Worm (Caenorhabditis elegans): ENCODE data around the gene shc-3.
A peak's percentile ranks its signal among the peaks of the same experiment; 100 is the strongest.

Gene shc-3

DNA sequence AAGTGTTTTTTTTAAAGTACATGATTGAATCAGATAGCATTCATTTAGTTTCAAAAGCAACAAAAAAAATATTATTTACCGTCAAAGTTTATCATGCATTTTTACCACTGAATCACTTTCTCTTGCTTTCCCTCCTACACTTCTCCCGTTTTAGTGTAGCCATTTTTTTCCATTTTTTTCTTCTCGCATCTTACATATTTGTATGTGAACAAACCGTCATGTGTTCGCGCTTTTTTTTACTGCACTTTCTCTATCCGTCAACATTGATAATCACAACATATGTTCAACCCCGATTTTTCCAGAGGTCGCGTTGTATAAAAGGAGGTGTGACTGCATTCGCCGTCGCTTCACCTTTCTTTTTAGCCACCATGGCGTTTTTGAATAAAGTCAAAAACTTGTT, 40.4 kb upstream of the shc-3 start, which contains the start of gene gck-4:
Gene gck-4 (plus strand): TSS at position 301 of the 400 bp plus-strand sequence.
- TF ChIP-seq snpc-4 (tag; optimal IDR thresholded peaks at IDR 0.05) = no peak
- TF ChIP-seq mdl-1 (tag; optimal IDR thresholded peaks at IDR 0.05) = no peak
- TF ChIP-seq nhr-6 (tag; optimal IDR thresholded peaks at IDR 0.05) = no peak
- peak; percentile 9 for TF ChIP-seq blmp-1 (tag; optimal IDR thresholded peaks at IDR 0.05; ENCODE audit: insufficient read depth)

- no peak for TF ChIP-seq nhr-21 (tag; optimal IDR thresholded peaks at IDR 0.05)
- TF ChIP-seq lin-13 (GFP tag; optimal IDR thresholded peaks at IDR 0.05) = no peak
- no peak for TF ChIP-seq lin-39 (tag; optimal IDR thresholded peaks at IDR 0.05)
- no peak for TF ChIP-seq nhr-11 (tag; optimal IDR thresholded peaks at IDR 0.05)
- TF ChIP-seq unc-62 (GFP tag; optimal IDR thresholded peaks at IDR 0.05) = no peak
- TF ChIP-seq crh-2 (tag; optimal IDR thresholded peaks at IDR 0.05) = peak; percentile 22
- TF ChIP-seq elt-3 (tag; optimal IDR thresholded peaks at IDR 0.05) = no peak
- TF ChIP-seq Y55F3AM.14 (GFP tag; optimal IDR thresholded peaks at IDR 0.05) = no peak
- no peak for TF ChIP-seq mab-5 (tag; optimal IDR thresholded peaks at IDR 0.05)
- peak; percentile 47 for TF ChIP-seq sma-9 (GFP tag; optimal IDR thresholded peaks at IDR 0.05)
- no peak for TF ChIP-seq sma-9 (tag; optimal IDR thresholded peaks at IDR 0.05)
- no peak for TF ChIP-seq peb-1 (tag; optimal IDR thresholded peaks at IDR 0.05)
- no peak for TF ChIP-seq skn-1 (tag; optimal IDR thresholded peaks at IDR 0.05)
- no peak for TF ChIP-seq ztf-11 (tag; optimal IDR thresholded peaks at IDR 0.05)
- no peak for TF ChIP-seq alr-1 (tag; optimal IDR thresholded peaks at IDR 0.05)
- TF ChIP-seq snpc-4 (tag; optimal IDR thresholded peaks at IDR 0.05) = no peak
- TF ChIP-seq R02D3.7 (tag; optimal IDR thresholded peaks at IDR 0.05) = no peak
- no peak for TF ChIP-seq ztf-1 (GFP tag; conservative IDR thresholded peaks at IDR 0.05)
- peak; percentile 59 for TF ChIP-seq fos-1 (tag; optimal IDR thresholded peaks at IDR 0.05)
- no peak for TF ChIP-seq ama-1 (optimal IDR thresholded peaks at IDR 0.05)
- no peak for TF ChIP-seq ZK546.5 (tag; optimal IDR thresholded peaks at IDR 0.05)
- no peak for TF ChIP-seq elt-1 (tag; optimal IDR thresholded peaks at IDR 0.05)
- no peak for TF ChIP-seq gmeb-1 (tag; optimal IDR thresholded peaks at IDR 0.05)
- TF ChIP-seq lin-11 (tag; optimal IDR thresholded peaks at IDR 0.05) = no peak
- no peak for TF ChIP-seq ceh-82 (tag; optimal IDR thresholded peaks at IDR 0.05)
- no peak for TF ChIP-seq lsy-2 (tag; optimal IDR thresholded peaks at IDR 0.05)
- no peak for TF ChIP-seq mbf-1 (tag; optimal IDR thresholded peaks at IDR 0.05)
- TF ChIP-seq dmd-4 (tag; optimal IDR thresholded peaks at IDR 0.05) = no peak
Observed at ce11 chrX:13685725-13686124, 31.6 kb upstream of the shc-3 start.

DNA sequence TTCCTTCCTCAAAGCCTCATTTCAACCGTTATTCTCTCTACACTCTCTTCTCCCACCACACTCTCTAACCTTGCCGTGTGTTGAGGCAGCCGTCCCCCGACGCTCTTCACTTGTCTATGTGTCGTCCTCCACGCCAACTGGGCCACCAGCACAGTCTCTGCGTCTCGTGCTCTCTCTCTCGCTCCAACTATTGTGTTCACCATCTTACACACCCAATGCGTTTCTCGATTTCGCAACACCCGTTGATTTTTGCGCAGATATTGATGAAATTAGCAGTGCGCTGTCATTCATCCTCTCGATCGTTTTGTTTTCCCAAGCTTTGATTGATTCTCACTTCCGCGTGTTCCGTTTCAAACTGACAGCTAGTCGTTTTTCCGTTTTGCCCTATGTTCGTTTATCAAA, 30.2 kb upstream of the shc-3 start:
- TF ChIP-seq C34F6.9 (tag; optimal IDR thresholded peaks at IDR 0.05) = peak; percentile 60
- TF ChIP-seq ztf-1 (GFP tag; conservative IDR thresholded peaks at IDR 0.05) = no peak
- TF ChIP-seq lin-13 (GFP tag; optimal IDR thresholded peaks at IDR 0.05) = peak; percentile 13
- no peak for TF ChIP-seq ZK546.5 (tag; optimal IDR thresholded peaks at IDR 0.05)
- no peak for TF ChIP-seq nhr-10 (tag; optimal IDR thresholded peaks at IDR 0.05)
- peak; percentile 68 for TF ChIP-seq ceh-16 (tag; optimal IDR thresholded peaks at IDR 0.05)
- TF ChIP-seq snpc-4 (tag; optimal IDR thresholded peaks at IDR 0.05) = no peak
- peak; percentile 52 for TF ChIP-seq fos-1 (tag; optimal IDR thresholded peaks at IDR 0.05)
- TF ChIP-seq aly-2 (tag; optimal IDR thresholded peaks at IDR 0.05) = no peak
- TF ChIP-seq nhr-21 (tag; optimal IDR thresholded peaks at IDR 0.05) = peak; percentile 7
- peak; percentile 12 for TF ChIP-seq blmp-1 (tag; optimal IDR thresholded peaks at IDR 0.05; ENCODE audit: insufficient read depth)
- peak; percentile 73 for TF ChIP-seq nhr-129 (tag; optimal IDR thresholded peaks at IDR 0.05)
- TF ChIP-seq mdl-1 (tag; optimal IDR thresholded peaks at IDR 0.05) = peak in 1 of 2 experiments; percentile 30
- peak; percentile 37 for TF ChIP-seq crh-2 (tag; optimal IDR thresholded peaks at IDR 0.05)
- no peak for TF ChIP-seq ama-1 (optimal IDR thresholded peaks at IDR 0.05)
- peak; percentile 70 for TF ChIP-seq unc-55 (GFP tag; optimal IDR thresholded peaks at IDR 0.05)
- TF ChIP-seq alr-1 (tag; optimal IDR thresholded peaks at IDR 0.05) = no peak
- TF ChIP-seq sma-3 (GFP tag; optimal IDR thresholded peaks at IDR 0.05) = peak; percentile 14
- TF ChIP-seq nhr-77 (tag; optimal IDR thresholded peaks at IDR 0.05) = no peak
- no peak for TF ChIP-seq skn-1 (tag; optimal IDR thresholded peaks at IDR 0.05)
- peak; percentile 63 for TF ChIP-seq Y55F3AM.14 (GFP tag; optimal IDR thresholded peaks at IDR 0.05)
- no peak for TF ChIP-seq sem-4 (tag; optimal IDR thresholded peaks at IDR 0.05)
- TF ChIP-seq mab-5 (tag; optimal IDR thresholded peaks at IDR 0.05) = peak; percentile 35
- TF ChIP-seq R02D3.7 (tag; optimal IDR thresholded peaks at IDR 0.05) = no peak
- TF ChIP-seq sma-9 (GFP tag; optimal IDR thresholded peaks at IDR 0.05) = peak; percentile 66
- TF ChIP-seq sma-9 (tag; optimal IDR thresholded peaks at IDR 0.05) = no peak
- TF ChIP-seq nhr-237 (tag; optimal IDR thresholded peaks at IDR 0.05) = no peak
- TF ChIP-seq elt-3 (tag; optimal IDR thresholded peaks at IDR 0.05) = no peak
- TF ChIP-seq dmd-4 (tag; optimal IDR thresholded peaks at IDR 0.05) = no peak
- no peak for TF ChIP-seq nhr-11 (tag; optimal IDR thresholded peaks at IDR 0.05)
- TF ChIP-seq lsy-2 (tag; optimal IDR thresholded peaks at IDR 0.05) = peak in 1 of 2 experiments; percentile 58
- TF ChIP-seq gmeb-1 (tag; optimal IDR thresholded peaks at IDR 0.05) = no peak
- TF ChIP-seq nhr-25 (tag; optimal IDR thresholded peaks at IDR 0.05) = peak; percentile 72
- TF ChIP-seq zag-1 (tag; optimal IDR thresholded peaks at IDR 0.05) = peak; percentile 25
- TF ChIP-seq unc-39 (tag; optimal IDR thresholded peaks at IDR 0.05) = no peak
- no peak for TF ChIP-seq ztf-4 (tag; optimal IDR thresholded peaks at IDR 0.05)
- TF ChIP-seq nhr-6 (tag; optimal IDR thresholded peaks at IDR 0.05) = peak; percentile 14
- peak; percentile 61 for TF ChIP-seq F13H6.1 (tag; optimal IDR thresholded peaks at IDR 0.05)
